Fruit fly (Drosophila melanogaster): ENCODE data around the gene CG18641.

CG18641 gene

dm6 chr2L:2402194-2402593 lies 12.9 kb downstream of the CG18641 start (continued):
- TF ChIP-seq sob (GFP tag; IDR thresholded peaks at IDR 0.05) (no peak), Hmr (GFP tag; optimal IDR thresholded peaks at IDR 0.05) (peak; percentile 8), p53 (GFP tag; optimal IDR thresholded peaks at IDR 0.05) (no peak), gcm2 (GFP tag; optimal IDR thresholded peaks at IDR 0.05) (no peak), E2f2 (GFP tag; IDR thresholded peaks at IDR 0.05) (no peak), CG14441 (GFP tag; IDR thresholded peaks at IDR 0.05) (no peak), CG1529 (GFP tag; optimal IDR thresholded peaks at IDR 0.05) (no peak), chinmo (GFP tag; IDR thresholded peaks at IDR 0.05; ENCODE audit: partially characterized antibody) (no peak), Optix (GFP tag; IDR thresholded peaks at IDR 0.05) (no peak), hth (optimal IDR thresholded peaks at IDR 0.05) (no peak), seq (GFP tag; IDR thresholded peaks at IDR 0.05) (no peak; the same call in 1 of the 2 replicates), ftz-f1 (GFP tag; optimal IDR thresholded peaks at IDR 0.05) (no peak), Adf1 (GFP tag; IDR thresholded peaks at IDR 0.05) (no peak), btn (GFP tag; optimal IDR thresholded peaks at IDR 0.05) (no peak), lbe (GFP tag; optimal IDR thresholded peaks at IDR 0.05) (no peak), CG11504 (tag; optimal IDR thresholded peaks at IDR 0.05) (peak; percentile 54), esg (GFP tag; conservative IDR thresholded peaks at IDR 0.05) (peak; percentile 43; the same call in 1 of the 2 replicates), zfh2 (GFP tag; optimal IDR thresholded peaks at IDR 0.05) (no peak), CG31441 (GFP tag; IDR thresholded peaks at IDR 0.05) (no peak; the same call in 1 of the 2 replicates), ttk (GFP tag; IDR thresholded peaks at IDR 0.05) (peak; percentile 35; the same call in 1 of the 2 replicates), MESR4 (GFP tag; optimal IDR thresholded peaks at IDR 0.05) (no peak), Nf-YB (GFP tag; optimal IDR thresholded peaks at IDR 0.05) (no peak), CG14667 (GFP tag; IDR thresholded peaks at IDR 0.05) (0 out of 2 replicates have a peak, but pooled peaks have one; percentile 20), Usf (GFP tag; optimal IDR thresholded peaks at IDR 0.05) (no peak), mld (GFP tag; IDR thresholded peaks at IDR 0.05; ENCODE audit: partially characterized antibody) (no peak), E2f1 (GFP tag; IDR thresholded peaks at IDR 0.05) (no peak), gt (GFP tag; IDR thresholded peaks at IDR 0.05) (no peak), eyg (GFP tag; optimal IDR thresholded peaks at IDR 0.05) (no peak), Ets65A (GFP tag) (peak; percentile 35), klu (GFP tag; IDR thresholded peaks at IDR 0.05) (no peak), CG5180 (GFP tag; optimal IDR thresholded peaks at IDR 0.05) (no peak), Hsf (GFP tag; optimal IDR thresholded peaks at IDR 0.05) (no peak), Lpt (GFP tag; optimal IDR thresholded peaks at IDR 0.05) (no peak), H2.0 (GFP tag; IDR thresholded peaks at IDR 0.05) (0 out of 2 replicates have a peak, but pooled peaks have one; percentile 4), Sox102F (GFP tag; optimal IDR thresholded peaks at IDR 0.05) (peak; percentile 31), CG2202 (tag; optimal IDR thresholded peaks at IDR 0.05) (no peak), CG12071 (GFP tag; optimal IDR thresholded peaks at IDR 0.05) (no peak), Stat92E (GFP tag; optimal IDR thresholded peaks at IDR 0.05) (no peak), CG11696 (GFP tag; IDR thresholded peaks at IDR 0.05) (no peak), CG17568 (GFP tag; optimal IDR thresholded peaks at IDR 0.05) (no peak), CG32772 (GFP tag; IDR thresholded peaks at IDR 0.05) (0 out of 2 replicates have a peak, but pooled peaks have one; percentile 28), Abd-B (GFP tag; optimal IDR thresholded peaks at IDR 0.05) (no peak), caup (GFP tag; optimal IDR thresholded peaks at IDR 0.05; ENCODE audit: severe bottlenecking) (no peak), CG14965 (GFP tag; optimal IDR thresholded peaks at IDR 0.05; ENCODE audit: borderline replicate concordance) (no peak), Dp (GFP tag; optimal IDR thresholded peaks at IDR 0.05) (no peak), unpg (GFP tag; optimal IDR thresholded peaks at IDR 0.05) (no peak), eve (GFP tag; optimal IDR thresholded peaks at IDR 0.05) (no peak), CG17328 (GFP tag; IDR thresholded peaks at IDR 0.05) (peak; percentile 46; the same call in 1 of the 2 replicates), nom (GFP tag; optimal IDR thresholded peaks at IDR 0.05) (no peak), dati (GFP tag; IDR thresholded peaks at IDR 0.05) (no peak), Nf-YA (GFP tag; IDR thresholded peaks at IDR 0.05) (peak; percentile 48; the same call in 1 of the 2 replicates), tap (tag; optimal IDR thresholded peaks at IDR 0.05) (no peak)

Measured in whole organism, embryonic.